Fruit fly (Drosophila melanogaster) S2 (cell line): ENCODE data around the gene Wdr24.

Experiments used
- CG8478 ChIP-seq: fragments of >200 bp; optimal IDR thresholded peaks from 2 replicates; lab custom pipeline; 2018
- CTCF ChIP-seq, 2 experiments: fragments of >200 bp; optimal IDR thresholded peaks; 2 replicates each; lab custom pipeline; 2018

dm6 chr3R:29704557-29704956 lies 40.3 kb downstream of the Wdr24 start:
- TF ChIP-seq CTCF (optimal IDR thresholded peaks at IDR 0.05; lab: Kevin White, UChicago) (no peak), CG8478 (no peak)
